Worm (Caenorhabditis elegans) whole organism, midembryonic: ENCODE results near the gene cln-3.3.

Experiments used
- klf-2 ChIP-seq: fragments of 200-800 bp; sonication (Bioruptor generic); conservative IDR thresholded peaks from 2 replicates; pipeline ENCODE4 v1.3.6; 2022; ENCODE audit warnings: missing genetic modification reagents, missing genetic modification characterization, missing compliant biosample characterization
- med-1 ChIP-seq: sonication (generic microtip); optimal IDR thresholded peaks from 2 replicates; lab custom pipeline; 2017; ENCODE audit warnings: missing genetic modification characterization, mild to moderate bottlenecking, missing compliant biosample characterization, antibody characterized with exemption, missing genetic modification reagents; ENCODE audit not compliant: insufficient read depth
- ztf-23 ChIP-seq: fragments of 200-800 bp; sonication (Bioruptor generic); IDR thresholded peaks from 2 replicates; pipeline ENCODE4 v1.3.6; 2022; ENCODE audit warnings: missing genetic modification reagents, missing genetic modification characterization, missing compliant biosample characterization
- ztf-29 ChIP-seq: fragments of 200-800 bp; sonication (Bioruptor generic); IDR thresholded peaks from 2 replicates; pipeline ENCODE4 v1.3.6; 2022; ENCODE audit warnings: missing genetic modification reagents, missing genetic modification characterization, missing compliant biosample characterization

- TF ChIP-seq ztf-29 (GFP tag; lab: Robert Waterston, UW) (no peak), klf-2 (GFP tag; lab: Robert Waterston, UW) (no peak), ztf-23 (GFP tag; lab: Robert Waterston, UW) (no peak), med-1 (GFP tag; lab: Kevin White, UChicago) (no peak)
Observed at ce11 chrV:8650365-8650764, 32.5 kb upstream of the cln-3.3 start.
